Fruit fly (Drosophila melanogaster) whole organism, pupa: ENCODE results near the gene CCT7.
A peak's percentile ranks its signal among the peaks of the same experiment; 100 is the strongest.

Source experiments
- CG10348 ChIP-seq: fragments of 200-800 bp; sonication (Bioruptor generic); IDR thresholded peaks from 2 replicates; pipeline ENCODE4 v1.3.6; 2022; ENCODE audit warnings: missing biosample characterization, missing genetic modification characterization
- CG12605 ChIP-seq: fragments of 200-800 bp; sonication (Bioruptor generic); IDR thresholded peaks from 2 replicates; pipeline ENCODE4 v1.3.6; 2022; ENCODE audit warnings: missing biosample characterization, missing genetic modification characterization
- CG13204 ChIP-seq: fragments of 200-800 bp; sonication (Bioruptor generic); optimal IDR thresholded peaks from 2 replicates; lab custom pipeline; 2018; ENCODE audit warnings: missing biosample characterization, mild to moderate bottlenecking, missing genetic modification characterization, moderate library complexity
- CG14655 ChIP-seq: fragments of 200-800 bp; sonication (Bioruptor generic); optimal IDR thresholded peaks from 3 replicates; lab custom pipeline; 2017; ENCODE audit warnings: mild to moderate bottlenecking, missing biosample characterization, missing genetic modification reagents, missing genetic modification characterization
- CG15710 ChIP-seq: fragments of 200-800 bp; sonication (Bioruptor generic); optimal IDR thresholded peaks from 2 replicates; lab custom pipeline; 2018; ENCODE audit warnings: missing biosample characterization, mild to moderate bottlenecking, missing genetic modification characterization, moderate library complexity
- CG17806 ChIP-seq: fragments of 200-800 bp; sonication (Bioruptor generic); optimal IDR thresholded peaks from 2 replicates; lab custom pipeline; 2018; ENCODE audit warnings: missing biosample characterization, mild to moderate bottlenecking, missing genetic modification characterization, moderate library complexity
- CG32121 ChIP-seq: fragments of 200-800 bp; sonication (Bioruptor generic); IDR thresholded peaks from 2 replicates; pipeline ENCODE4 v1.3.6; 2022; ENCODE audit warnings: missing biosample characterization, missing genetic modification characterization
- CG34367 ChIP-seq: fragments of 200-800 bp; sonication (Bioruptor generic); optimal IDR thresholded peaks from 2 replicates; lab custom pipeline; 2018; ENCODE audit warnings: missing biosample characterization, mild to moderate bottlenecking, missing genetic modification characterization
- CG4496 ChIP-seq: fragments of 200-800 bp; sonication (Bioruptor generic); IDR thresholded peaks from 3 replicates; pipeline ENCODE4 v1.3.6; 2022; ENCODE audit warnings: missing biosample characterization, missing genetic modification characterization
- CG8159 ChIP-seq: fragments of 200-800 bp; sonication (Bioruptor generic); optimal IDR thresholded peaks from 3 replicates; lab custom pipeline; 2018; ENCODE audit warnings: missing biosample characterization, mild to moderate bottlenecking, missing genetic modification characterization, moderate library complexity
- CG8301 ChIP-seq: fragments of 200-800 bp; sonication (Bioruptor generic); optimal IDR thresholded peaks from 2 replicates; lab custom pipeline; 2018; ENCODE audit warnings: missing biosample characterization, mild to moderate bottlenecking, missing genetic modification characterization
- CG9948 ChIP-seq: fragments of 200-800 bp; sonication (Bioruptor generic); optimal IDR thresholded peaks from 2 replicates; lab custom pipeline; 2018; ENCODE audit warnings: missing biosample characterization, mild to moderate bottlenecking, missing genetic modification characterization, moderate library complexity
- D1 ChIP-seq: fragments of 200-800 bp; sonication (Bioruptor generic); optimal IDR thresholded peaks from 2 replicates; lab custom pipeline; 2018; ENCODE audit warnings: missing biosample characterization, mild to moderate bottlenecking, missing genetic modification characterization, moderate library complexity
- EcR ChIP-seq: fragments of 200-800 bp; sonication (Bioruptor generic); optimal IDR thresholded peaks from 3 replicates; lab custom pipeline; 2019; ENCODE audit warnings: missing biosample characterization, missing genetic modification characterization, mild to moderate bottlenecking, moderate library complexity, missing genetic modification reagents
- Ets98B ChIP-seq: fragments of 200-800 bp; sonication (Bioruptor generic); IDR thresholded peaks from 2 replicates; pipeline ENCODE4 v1.3.6; 2022; ENCODE audit warnings: missing biosample characterization, missing genetic modification characterization
- Pif1A ChIP-seq: fragments of 200-800 bp; sonication (Bioruptor generic); optimal IDR thresholded peaks from 3 replicates; lab custom pipeline; 2016; ENCODE audit warnings: missing biosample characterization, missing genetic modification characterization
- Pif1B ChIP-seq: fragments of 200-800 bp; sonication (Bioruptor generic); optimal IDR thresholded peaks from 3 replicates; lab custom pipeline; 2016; ENCODE audit warnings: missing biosample characterization, missing genetic modification characterization
- Snoo ChIP-seq: fragments of 200-800 bp; sonication (Bioruptor generic); optimal IDR thresholded peaks from 3 replicates; lab custom pipeline; 2017; ENCODE audit warnings: missing biosample characterization, mild to moderate bottlenecking, missing genetic modification characterization, inconsistent platforms
- fd96Ca ChIP-seq: fragments of 200-800 bp; sonication (Bioruptor generic); IDR thresholded peaks from 3 replicates; pipeline ENCODE4 v1.3.6; 2022; ENCODE audit warnings: missing biosample characterization, missing genetic modification characterization
- gl ChIP-seq: fragments of 200-800 bp; sonication (Bioruptor generic); optimal IDR thresholded peaks from 2 replicates; lab custom pipeline; 2018; ENCODE audit warnings: missing biosample characterization, mild to moderate bottlenecking, missing genetic modification characterization
- rn ChIP-seq: fragments of 200-800 bp; sonication (Bioruptor generic); IDR thresholded peaks from 2 replicates; pipeline ENCODE4 v1.3.6; 2022; ENCODE audit warnings: missing biosample characterization, missing genetic modification characterization

Gene CCT7

DNA sequence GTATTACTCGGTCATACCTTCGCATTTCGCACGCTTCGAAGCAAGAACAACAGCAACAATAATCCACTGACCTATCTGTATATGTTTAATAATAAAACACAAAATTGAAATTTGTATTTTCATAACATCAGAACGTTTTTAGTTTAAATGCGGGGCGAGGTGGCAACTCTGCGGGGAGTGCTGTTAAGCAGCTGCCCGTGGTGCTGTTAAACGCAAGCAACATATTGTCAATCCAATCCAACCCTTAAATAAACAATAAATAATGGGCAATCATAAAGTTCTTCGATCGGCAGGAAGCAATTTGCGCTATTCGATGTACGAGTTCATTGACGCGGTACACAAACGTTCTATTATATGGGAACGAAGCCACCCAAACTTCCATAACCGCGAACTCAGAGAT, 4.7 kb downstream of the CCT7 start, which contains the start of gene hng2:
Gene hng2, plus strand, starts transcription at position 219 of the 400 bp plus-strand sequence.
- TF ChIP-seq CG9948 (tag; lab: Kevin White, UChicago) = no peak
- TF ChIP-seq rn = no peak
- TF ChIP-seq CG14655 (GFP tag; lab: Kevin White, UChicago) = no peak
- TF ChIP-seq CG4496 (GFP tag; lab: Robert Waterston, UW) = no peak
- TF ChIP-seq CG12605 (GFP tag; lab: Robert Waterston, UW) = no peak
- TF ChIP-seq Pif1B (GFP tag; lab: Kevin White, UChicago) = no peak
- TF ChIP-seq CG17806 = no peak
- no peak for TF ChIP-seq CG8301 (tag; lab: Kevin White, UChicago)
- no peak for TF ChIP-seq fd96Ca (GFP tag; lab: Robert Waterston, UW)
- TF ChIP-seq CG8159 (tag; lab: Kevin White, UChicago) = no peak
- TF ChIP-seq Snoo (tag; lab: Kevin White, UChicago) = no peak
- TF ChIP-seq Ets98B = no peak
- TF ChIP-seq Pif1A (GFP tag; lab: Kevin White, UChicago) = no peak
- no peak for TF ChIP-seq gl (tag; lab: Kevin White, UChicago)
- TF ChIP-seq CG13204 (GFP tag; lab: Kevin White, UChicago) = no peak
- no peak for TF ChIP-seq CG34367
- no peak for TF ChIP-seq D1
- no peak for TF ChIP-seq CG15710
- no peak for TF ChIP-seq CG32121 (GFP tag; lab: Robert Waterston, UW)
- TF ChIP-seq EcR (GFP tag; lab: Kevin White, UChicago) = no peak
- TF ChIP-seq, all 21 proteins: peak for 0

DNA sequence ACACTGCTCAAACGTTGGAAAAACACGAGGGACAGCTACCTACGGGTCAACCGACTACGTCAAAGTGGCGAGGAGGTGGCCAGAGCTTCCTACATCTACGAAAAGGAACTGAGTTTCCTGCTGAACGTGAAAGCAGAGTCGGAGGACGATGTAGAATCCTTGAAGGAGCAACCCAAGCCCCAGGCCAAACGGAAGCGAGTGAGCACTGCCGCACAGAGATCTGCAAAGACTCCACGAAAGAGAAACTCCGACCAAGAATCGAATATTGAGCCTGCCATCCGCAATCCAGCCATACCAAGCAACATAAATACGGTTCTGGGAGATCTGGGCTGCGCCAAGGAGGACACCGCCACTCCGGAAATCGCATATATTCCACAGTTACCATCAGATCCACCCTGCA, 5.3 kb downstream of the CCT7 start:
- TF ChIP-seq fd96Ca (GFP tag; lab: Robert Waterston, UW) (no peak), CG15710 (no peak), gl (tag; lab: Kevin White, UChicago) (no peak), CG12605 (GFP tag; lab: Robert Waterston, UW) (no peak), CG4496 (GFP tag; lab: Robert Waterston, UW) (no peak), CG9948 (tag; lab: Kevin White, UChicago) (no peak)
- TF ChIP-seq, all 21 proteins: peak for 0

DNA sequence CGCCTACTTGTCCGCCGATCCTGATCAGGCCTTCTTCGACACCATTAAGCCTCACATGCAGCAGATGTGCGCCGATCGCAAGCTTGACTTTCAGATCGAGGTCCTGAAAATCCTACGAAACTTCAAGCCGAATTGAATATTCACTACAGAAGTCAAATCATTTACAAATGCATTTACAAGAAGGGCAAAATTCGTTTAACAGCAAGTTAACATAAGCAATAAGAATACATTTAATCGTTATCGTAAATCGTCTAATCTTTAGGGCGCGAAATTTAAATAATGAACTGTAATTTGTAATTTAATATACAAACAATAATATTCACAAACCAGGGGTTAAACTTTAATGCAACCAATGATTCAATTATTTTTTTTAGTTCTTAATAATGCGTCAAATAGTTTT, 5.7 kb downstream of the CCT7 start:
- TF ChIP-seq CG9948 (tag; lab: Kevin White, UChicago) (no peak), CG15710 (no peak), CG12605 (GFP tag; lab: Robert Waterston, UW) (no peak), Ets98B (no peak), Pif1A (GFP tag; lab: Kevin White, UChicago) (no peak)

DNA sequence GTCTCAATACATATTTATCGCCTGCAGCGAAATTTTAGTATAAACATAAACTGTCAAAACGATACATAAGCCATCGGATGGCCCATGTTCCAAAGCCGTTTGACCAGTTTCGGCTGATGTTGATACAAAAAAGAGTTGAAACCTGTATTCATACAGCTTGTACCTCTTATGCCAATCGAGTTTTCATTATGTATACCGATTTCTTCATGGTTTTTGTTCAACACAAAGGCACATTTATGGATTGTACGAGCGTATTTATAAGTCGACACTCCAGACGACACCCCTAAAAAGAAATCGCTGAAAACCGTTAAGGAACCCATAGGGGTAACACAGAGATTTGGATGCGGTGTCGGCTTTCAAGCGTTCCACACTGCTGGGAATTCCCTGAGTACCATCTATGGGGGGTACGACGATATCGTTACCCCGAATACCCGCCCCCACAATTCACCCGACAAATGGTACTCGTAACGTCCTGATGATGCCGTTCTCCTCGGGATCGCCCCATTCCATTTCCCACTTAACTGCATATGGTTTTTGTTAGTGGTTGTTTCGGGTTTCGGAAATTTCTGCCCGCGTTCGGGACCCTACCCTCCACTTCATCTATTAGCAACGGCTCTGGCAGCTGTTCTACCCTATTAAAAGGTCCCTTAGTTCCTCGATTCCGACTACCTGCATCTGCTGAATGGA, 6.6 kb downstream of the CCT7 start:
- peak; percentile 48 for TF ChIP-seq EcR (GFP tag; lab: Kevin White, UChicago)
- no peak for TF ChIP-seq CG13204 (GFP tag; lab: Kevin White, UChicago)

DNA sequence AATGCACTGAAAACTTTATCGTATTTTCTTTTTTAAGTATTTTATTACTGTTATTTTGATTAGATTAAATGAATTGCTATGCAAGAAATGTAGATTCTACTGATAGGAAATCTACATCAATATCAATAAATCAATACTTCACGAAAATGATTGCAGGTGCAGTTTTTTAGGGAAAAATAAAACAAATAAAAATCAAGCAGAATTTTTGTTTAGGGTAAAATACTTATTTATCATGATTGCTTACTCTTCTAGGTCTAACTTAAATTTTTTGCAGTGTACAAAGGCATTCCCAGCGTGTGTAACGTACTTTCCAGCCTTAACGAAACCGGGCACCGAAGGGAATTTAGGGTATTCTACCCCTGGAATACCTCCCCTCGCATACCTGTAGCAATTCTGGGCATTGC, 7.2 kb downstream of the CCT7 start:
- TF ChIP-seq CG15710 (peak; percentile 70), rn (no peak), CG10348 (GFP tag; lab: Robert Waterston, UW) (no peak), CG32121 (GFP tag; lab: Robert Waterston, UW) (no peak), gl (tag; lab: Kevin White, UChicago) (peak; percentile 27), CG4496 (GFP tag; lab: Robert Waterston, UW) (peak; percentile 19; the same call in 1 of the 3 replicates), Snoo (tag; lab: Kevin White, UChicago) (peak; percentile 45), Pif1B (GFP tag; lab: Kevin White, UChicago) (no peak), CG8159 (tag; lab: Kevin White, UChicago) (peak; percentile 82), CG12605 (GFP tag; lab: Robert Waterston, UW) (no peak), CG8301 (tag; lab: Kevin White, UChicago) (peak; percentile 36), D1 (peak; percentile 40), CG17806 (peak; percentile 78), Ets98B (no peak), CG14655 (GFP tag; lab: Kevin White, UChicago) (no peak), CG34367 (peak; percentile 62), EcR (GFP tag; lab: Kevin White, UChicago) (no peak), fd96Ca (GFP tag; lab: Robert Waterston, UW) (no peak), CG13204 (GFP tag; lab: Kevin White, UChicago) (no peak), Pif1A (GFP tag; lab: Kevin White, UChicago) (no peak), CG9948 (tag; lab: Kevin White, UChicago) (peak; percentile 68)
- TF ChIP-seq, all 21 proteins: peak for 10

DNA sequence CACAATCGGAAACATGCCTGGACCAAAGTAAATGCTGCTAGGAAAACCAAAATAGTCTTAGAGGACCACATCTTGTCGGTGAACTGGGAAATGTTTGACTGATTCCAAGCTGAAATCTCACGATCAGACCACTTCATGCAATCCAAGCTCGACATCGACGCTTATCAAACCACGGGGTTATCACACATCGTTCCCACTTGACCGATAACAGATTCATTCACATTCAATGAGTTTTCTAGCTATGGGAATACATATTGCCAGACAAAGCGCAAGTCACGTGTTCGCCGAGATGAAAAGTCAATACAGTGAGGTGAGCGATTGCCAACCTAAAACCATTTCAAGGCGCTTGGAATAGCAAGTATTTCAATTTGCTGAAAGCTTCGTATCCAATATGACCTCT, 8.3 kb downstream of the CCT7 start:
- TF ChIP-seq EcR (GFP tag; lab: Kevin White, UChicago) (peak; percentile 79), rn (no peak)
